Fruit fly (Drosophila melanogaster): ENCODE measurements around the gene CG42724.
A peak's percentile ranks its signal among the peaks of the same experiment; 100 is the strongest.

CG42724 gene

dm6 chr3R:6373512-6374306 is 5.6 kb upstream of the CG42724 start (continued):
- TF ChIP-seq lola (GFP tag; optimal IDR thresholded peaks at IDR 0.05) (no peak), CG11560 (tag; IDR thresholded peaks at IDR 0.05) (no peak), C15 (GFP tag; IDR thresholded peaks at IDR 0.05) (peak; percentile 55; the same call in 1 of the 3 replicates), CG3995 (GFP tag; optimal IDR thresholded peaks at IDR 0.05) (peak; percentile 33), CG10565 (GFP tag; optimal IDR thresholded peaks at IDR 0.05) (no peak), CG11723 (GFP tag; optimal IDR thresholded peaks at IDR 0.05) (no peak), shn (GFP tag; optimal IDR thresholded peaks at IDR 0.05) (no peak), ttk (GFP tag; IDR thresholded peaks at IDR 0.05) (no peak), Nf-YB (GFP tag; optimal IDR thresholded peaks at IDR 0.05) (no peak), Hr51 (GFP tag; optimal IDR thresholded peaks at IDR 0.05) (peak in 1 of 2 experiments; percentile 25), CG4617 (GFP tag; optimal IDR thresholded peaks at IDR 0.05; ENCODE audit: borderline replicate concordance) (peak; percentile 19), mld (GFP tag; IDR thresholded peaks at IDR 0.05; ENCODE audit: partially characterized antibody) (no peak), scrt (GFP tag; optimal IDR thresholded peaks at IDR 0.05) (peak; percentile 89), CG4707 (GFP tag; optimal IDR thresholded peaks at IDR 0.05) (peak; percentile 3), YL-1 (GFP tag; optimal IDR thresholded peaks at IDR 0.05) (no peak), psq (GFP tag; optimal IDR thresholded peaks at IDR 0.05) (peak; percentile 50), gcm2 (GFP tag; optimal IDR thresholded peaks at IDR 0.05) (peak; percentile 21), ken (GFP tag; IDR thresholded peaks at IDR 0.05) (no peak), D (optimal IDR thresholded peaks at IDR 0.05) (no peak), D (GFP tag; optimal IDR thresholded peaks at IDR 0.05) (no peak), gsb-n (tag; optimal IDR thresholded peaks at IDR 0.05) (no peak), Antp (GFP tag; optimal IDR thresholded peaks at IDR 0.05) (no peak), Ada2b (GFP tag; IDR thresholded peaks at IDR 0.05) (no peak), btn (GFP tag; optimal IDR thresholded peaks at IDR 0.05) (no peak), insv (GFP tag; optimal IDR thresholded peaks at IDR 0.05) (peak in 1 of 2 experiments; percentile 45), CG7745 (tag; optimal IDR thresholded peaks at IDR 0.05) (no peak), CG6791 (GFP tag; IDR thresholded peaks at IDR 0.05; ENCODE audit: partially characterized antibody) (no peak), CG1647 (GFP tag; optimal IDR thresholded peaks at IDR 0.05) (peak; percentile 50), grn (GFP tag; optimal IDR thresholded peaks at IDR 0.05) (peak; percentile 68), CG10979 (tag; optimal IDR thresholded peaks at IDR 0.05) (peak; percentile 3), HmgD (GFP tag; optimal IDR thresholded peaks at IDR 0.05) (no peak), hbn (GFP tag; IDR thresholded peaks at IDR 0.05; ENCODE audit: partially characterized antibody) (peak; percentile 19; the same call in 1 of the 2 replicates), CG30020 (tag; optimal IDR thresholded peaks at IDR 0.05) (peak; percentile 61), CG3281 (GFP tag; optimal IDR thresholded peaks at IDR 0.05) (peak; percentile 63), CG16779 (GFP tag; IDR thresholded peaks at IDR 0.05) (no peak), CG2889 (GFP tag; IDR thresholded peaks at IDR 0.05) (0 out of 3 replicates have a peak, but pooled peaks have one; percentile 18), CoRest (tag; optimal IDR thresholded peaks at IDR 0.05) (peak; percentile 51), Dref (GFP tag; IDR thresholded peaks at IDR 0.05) (peak; percentile 57), CG13775 (GFP tag; optimal IDR thresholded peaks at IDR 0.05) (peak; percentile 35), lab (GFP tag; optimal IDR thresholded peaks at IDR 0.05) (peak; percentile 83), hb (GFP tag; IDR thresholded peaks at IDR 0.05; ENCODE audit: partially characterized antibody) (no peak), Dll (GFP tag; IDR thresholded peaks at IDR 0.05; ENCODE audit: partially characterized antibody) (peak; percentile 61; the same call in 3 of the 4 replicates), CG2120 (GFP tag; optimal IDR thresholded peaks at IDR 0.05) (peak; percentile 59), CG17912 (GFP tag; optimal IDR thresholded peaks at IDR 0.05) (no peak), Abd-B (GFP tag; optimal IDR thresholded peaks at IDR 0.05) (no peak), usp (GFP tag; optimal IDR thresholded peaks at IDR 0.05) (no peak), Jarid2 (GFP tag; optimal IDR thresholded peaks at IDR 0.05) (no peak), grau (tag; optimal IDR thresholded peaks at IDR 0.05) (peak; percentile 32)
